Worm (Caenorhabditis elegans) whole organism, midembryonic: Measurements from ENCODE around the gene R07C12.3.

Experiments used
- flt-1 ChIP-seq: fragments of 200-800 bp; sonication (Bioruptor generic); IDR thresholded peaks from 2 replicates; pipeline ENCODE4 v1.3.6; 2022; ENCODE audit warnings: missing genetic modification characterization, missing compliant biosample characterization
- med-1 ChIP-seq: sonication (generic microtip); optimal IDR thresholded peaks from 2 replicates; lab custom pipeline; 2017; ENCODE audit warnings: missing genetic modification characterization, mild to moderate bottlenecking, missing compliant biosample characterization, antibody characterized with exemption, missing genetic modification reagents; ENCODE audit not compliant: insufficient read depth

ce11 chrIV:4096940-4097339 is 47.9 kb upstream of the R07C12.3 start:
- no peak for TF ChIP-seq flt-1
- no peak for TF ChIP-seq med-1 (GFP tag; lab: Kevin White, UChicago)
